Fruit fly (Drosophila melanogaster) whole organism, adult: ENCODE data around the gene CG31089.

Experiments used
- CG11617 ChIP-seq: fragments of 200-800 bp; sonication (Bioruptor generic); optimal IDR thresholded peaks from 2 replicates; lab custom pipeline; 2017; ENCODE audit warnings: mild to moderate bottlenecking, missing biosample characterization, missing genetic modification reagents, missing genetic modification characterization
- CG12768 ChIP-seq: fragments of 200-800 bp; sonication (Bioruptor generic); optimal IDR thresholded peaks from 2 replicates; lab custom pipeline; 2017; ENCODE audit warnings: missing biosample characterization, missing genetic modification characterization, mild to moderate bottlenecking, moderate library complexity, missing genetic modification reagents
- CG14711 ChIP-seq: fragments of 200-800 bp; sonication (Bioruptor generic); optimal IDR thresholded peaks from 2 replicates; lab custom pipeline; 2018; ENCODE audit warnings: missing biosample characterization, mild to moderate bottlenecking, missing genetic modification characterization, moderate library complexity
- CG1620 ChIP-seq: fragments of 200-800 bp; sonication (Bioruptor generic); optimal IDR thresholded peaks from 2 replicates; lab custom pipeline; 2016; ENCODE audit warnings: missing biosample characterization, missing genetic modification characterization
- CG33017 ChIP-seq: fragments of 200-800 bp; sonication (Bioruptor generic); optimal IDR thresholded peaks from 2 replicates; lab custom pipeline; 2018; ENCODE audit warnings: missing biosample characterization, mild to moderate bottlenecking, missing genetic modification characterization, moderate library complexity
- CG5204 ChIP-seq: fragments of 200-800 bp; sonication (Bioruptor generic); optimal IDR thresholded peaks from 2 replicates; lab custom pipeline; 2016; ENCODE audit warnings: missing biosample characterization, missing genetic modification characterization
- CG7045 ChIP-seq: fragments of 200-800 bp; sonication (Bioruptor generic); optimal IDR thresholded peaks from 2 replicates; lab custom pipeline; 2017; ENCODE audit warnings: missing biosample characterization, mild to moderate bottlenecking, missing genetic modification characterization
- CG7101 ChIP-seq: fragments of 200-800 bp; sonication (Bioruptor generic); optimal IDR thresholded peaks from 2 replicates; lab custom pipeline; 2018; ENCODE audit warnings: missing biosample characterization, mild to moderate bottlenecking, missing genetic modification characterization, moderate library complexity
- Clk ChIP-seq: fragments of 200-800 bp; sonication (Bioruptor generic); optimal IDR thresholded peaks from 2 replicates; lab custom pipeline; 2017; ENCODE audit warnings: missing biosample characterization, missing genetic modification characterization
- Crg-1 ChIP-seq: fragments of 200-800 bp; sonication (Bioruptor generic); optimal IDR thresholded peaks from 2 replicates; lab custom pipeline; 2016; ENCODE audit warnings: missing biosample characterization, missing genetic modification characterization
- Hr96 ChIP-seq: fragments of 200-800 bp; sonication (Bioruptor generic); optimal IDR thresholded peaks from 2 replicates; lab custom pipeline; 2016; ENCODE audit warnings: missing biosample characterization, missing genetic modification characterization
- Mnt ChIP-seq: fragments of 200-800 bp; sonication (Bioruptor generic); optimal IDR thresholded peaks from 2 replicates; lab custom pipeline; 2016; ENCODE audit warnings: missing biosample characterization, mild to moderate bottlenecking, missing genetic modification characterization
- bab1 ChIP-seq: fragments of 200-800 bp; sonication (Bioruptor generic); optimal IDR thresholded peaks from 3 replicates; lab custom pipeline; 2019; ENCODE audit warnings: missing biosample characterization, mild to moderate bottlenecking, missing genetic modification characterization, moderate library complexity
- cic ChIP-seq: fragments of 200-800 bp; sonication (Bioruptor generic); optimal IDR thresholded peaks from 2 replicates; lab custom pipeline; 2017; ENCODE audit warnings: missing biosample characterization, mild to moderate bottlenecking, missing genetic modification characterization, moderate library complexity
- cnc ChIP-seq, 2 experiments: fragments of >200 bp; optimal IDR thresholded peaks; 2 replicates each; lab custom pipeline; 2017
- kay ChIP-seq: fragments of 200-800 bp; sonication (Bioruptor generic); peaks from one replicate; lab custom pipeline; 2016; ENCODE audit warnings: missing biosample characterization, missing genetic modification characterization, borderline replicate concordance
- ovo ChIP-seq: fragments of 200-800 bp; sonication (Bioruptor generic); optimal IDR thresholded peaks from 2 replicates; lab custom pipeline; 2016; ENCODE audit warnings: missing biosample characterization, missing genetic modification characterization
- pad ChIP-seq: fragments of 200-800 bp; sonication (Bioruptor generic); optimal IDR thresholded peaks from 3 replicates; lab custom pipeline; 2017; ENCODE audit warnings: missing biosample characterization, missing genetic modification characterization, mild to moderate bottlenecking, moderate library complexity, missing genetic modification reagents
- tj ChIP-seq: fragments of 200-800 bp; sonication (Bioruptor generic); optimal IDR thresholded peaks from 3 replicates; lab custom pipeline; 2017; ENCODE audit warnings: missing biosample characterization, mild to moderate bottlenecking, missing genetic modification characterization, moderate library complexity
- toe ChIP-seq: fragments of 200-800 bp; sonication (Bioruptor generic); optimal IDR thresholded peaks from 2 replicates; lab custom pipeline; 2016; ENCODE audit warnings: missing biosample characterization, missing genetic modification characterization

Gene CG31089

DNA sequence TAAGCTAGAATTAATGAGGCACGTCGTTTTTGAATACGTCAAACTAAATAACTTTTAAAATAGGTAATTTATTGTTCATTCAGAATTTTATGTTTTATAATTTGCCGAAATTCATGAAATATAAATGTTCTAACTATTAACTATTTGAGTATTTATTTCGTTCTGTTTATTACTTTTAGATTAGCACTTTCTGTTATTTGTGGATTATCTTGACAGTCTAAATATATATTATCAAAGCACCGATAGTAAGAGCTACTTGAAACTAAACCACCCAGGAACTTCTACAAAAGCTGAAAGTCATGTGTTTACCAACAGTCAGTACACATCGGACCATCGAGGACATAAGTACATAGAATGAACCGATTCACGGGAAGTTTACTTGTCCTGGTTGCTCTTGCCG is at the start of gene CG31089:
TSS of gene CG31089 (plus strand) at position 301 of the 400 bp plus-strand sequence.
- TF ChIP-seq kay: peak; percentile 21
- TF ChIP-seq CG11617: no peak

DNA sequence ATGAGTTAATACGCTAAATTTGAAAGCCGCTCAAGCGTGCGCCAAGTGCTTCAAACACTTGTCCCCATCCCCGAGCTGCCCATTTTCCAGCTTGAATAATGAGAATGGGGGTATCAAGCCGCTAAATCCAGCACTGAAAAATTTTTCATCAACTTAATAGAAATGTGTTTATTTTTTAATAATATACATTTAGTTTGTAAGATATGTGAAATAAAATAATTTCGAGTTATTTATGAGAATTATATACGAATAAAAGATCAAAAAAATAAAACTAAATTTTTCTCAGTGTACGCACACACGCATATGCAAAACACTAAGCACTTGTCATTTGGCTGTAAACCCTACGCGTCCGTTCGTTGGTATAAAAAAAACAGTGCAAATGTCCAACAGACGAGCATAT is 47.6 kb upstream of the CG31089 start:
- TF ChIP-seq CG7045 (GFP tag; lab: Kevin White, UChicago) (peak; percentile 25), pad (GFP tag; lab: Kevin White, UChicago) (no peak), ovo (GFP tag; lab: Kevin White, UChicago) (no peak), CG33017 (tag; lab: Kevin White, UChicago) (peak; percentile 11)

DNA sequence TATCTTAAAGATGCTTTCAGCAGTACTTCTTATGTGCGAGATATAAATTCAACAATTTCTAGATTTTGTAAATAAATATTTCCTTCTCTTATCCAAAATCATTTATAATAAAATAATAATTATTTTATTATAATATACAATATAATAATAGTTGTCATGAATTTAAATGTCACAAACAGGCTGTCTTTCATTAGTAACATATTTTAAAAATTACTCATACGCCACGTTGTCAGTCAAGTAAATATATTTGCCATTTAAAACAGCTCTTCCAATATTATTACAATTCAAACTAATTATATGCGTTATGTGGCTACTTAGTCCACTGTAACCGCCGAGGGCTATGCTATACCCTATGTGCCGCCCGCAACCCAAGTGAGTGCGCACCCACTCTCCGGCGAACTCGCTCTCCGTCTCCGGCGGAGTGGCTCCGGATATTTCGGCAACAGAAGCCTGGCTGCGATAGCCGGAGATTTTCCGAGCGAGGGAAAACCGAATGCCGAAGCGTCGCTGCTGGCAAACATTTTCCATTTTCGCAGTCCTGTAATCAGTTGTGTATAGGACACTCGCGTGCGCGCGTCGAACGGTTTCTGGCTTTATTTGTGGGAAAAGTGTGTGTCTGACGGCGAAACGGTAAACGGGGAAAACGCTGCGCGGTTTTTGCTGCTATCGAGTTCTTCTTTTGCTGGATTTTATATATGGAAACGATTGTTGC is 46.7 kb upstream of the CG31089 start, which contains the start of gene CG5890:
TSS of gene CG5890 (plus strand) at position 561 of the 712 bp plus-strand sequence.
- TF ChIP-seq CG33017 (tag; lab: Kevin White, UChicago): no peak
- TF ChIP-seq CG12768 (GFP tag; lab: Kevin White, UChicago): peak; percentile 40
- TF ChIP-seq CG7045 (GFP tag; lab: Kevin White, UChicago): peak; percentile 48
- TF ChIP-seq toe (GFP tag; lab: Kevin White, UChicago): peak; percentile 3
- no peak for TF ChIP-seq Crg-1 (GFP tag; lab: Kevin White, UChicago)
- TF ChIP-seq Clk (GFP tag; lab: Kevin White, UChicago): peak; percentile 21
- no peak for TF ChIP-seq CG14711 (tag; lab: Kevin White, UChicago)

DNA sequence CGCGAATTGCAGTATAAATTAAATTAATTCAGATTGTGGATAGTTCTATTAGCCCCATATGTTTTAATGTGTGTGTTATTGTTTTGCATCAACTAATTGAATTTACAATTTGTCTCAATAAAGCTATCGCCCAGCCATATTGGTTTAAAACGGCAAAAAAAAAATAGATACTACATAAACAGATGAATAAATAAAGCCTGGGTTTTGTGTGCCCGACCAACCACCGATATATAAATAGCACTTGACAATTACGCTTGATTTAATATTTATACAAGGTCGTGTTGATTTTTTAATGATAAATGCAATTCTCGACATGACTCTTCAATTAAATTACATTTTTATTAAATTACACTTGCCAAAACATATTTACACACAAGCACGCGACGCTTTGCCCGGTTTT is 32.1 kb upstream of the CG31089 start:
- no peak for TF ChIP-seq toe (GFP tag; lab: Kevin White, UChicago)
- TF ChIP-seq CG7045 (GFP tag; lab: Kevin White, UChicago): no peak
- no peak for TF ChIP-seq CG12768 (GFP tag; lab: Kevin White, UChicago)

DNA sequence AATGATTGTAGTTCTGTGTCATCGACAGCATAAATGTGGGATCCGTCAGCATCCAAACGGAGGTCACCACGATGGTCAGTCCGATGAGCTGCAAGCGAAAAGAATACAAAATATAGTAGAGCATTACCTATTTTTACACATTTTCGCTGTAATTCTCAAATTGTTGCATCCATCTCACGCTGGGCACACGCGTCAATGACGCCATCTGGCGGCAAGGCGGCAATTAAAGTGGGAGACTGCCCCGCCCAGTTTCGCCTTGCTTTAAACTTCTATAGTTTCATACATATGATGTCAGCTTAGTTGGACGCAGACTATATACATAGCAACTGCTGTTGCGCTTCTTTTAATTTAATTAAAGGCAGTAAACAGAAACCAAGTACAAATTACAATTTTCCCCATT is 25.8 kb upstream of the CG31089 start:
- TF ChIP-seq CG1620 (GFP tag; lab: Kevin White, UChicago) (no peak), kay (no peak), ovo (GFP tag; lab: Kevin White, UChicago) (no peak), Hr96 (GFP tag; lab: Kevin White, UChicago) (no peak), CG11617 (no peak), Mnt (GFP tag; lab: Kevin White, UChicago) (no peak), toe (GFP tag; lab: Kevin White, UChicago) (no peak), tj (no peak), CG5204 (GFP tag; lab: Kevin White, UChicago) (no peak), CG12768 (GFP tag; lab: Kevin White, UChicago) (no peak), CG7101 (tag; lab: Kevin White, UChicago) (no peak), cic (GFP tag; lab: Kevin White, UChicago) (no peak), Clk (GFP tag; lab: Kevin White, UChicago) (no peak), CG14711 (tag; lab: Kevin White, UChicago) (no peak), pad (GFP tag; lab: Kevin White, UChicago) (no peak), Crg-1 (GFP tag; lab: Kevin White, UChicago) (no peak)

DNA sequence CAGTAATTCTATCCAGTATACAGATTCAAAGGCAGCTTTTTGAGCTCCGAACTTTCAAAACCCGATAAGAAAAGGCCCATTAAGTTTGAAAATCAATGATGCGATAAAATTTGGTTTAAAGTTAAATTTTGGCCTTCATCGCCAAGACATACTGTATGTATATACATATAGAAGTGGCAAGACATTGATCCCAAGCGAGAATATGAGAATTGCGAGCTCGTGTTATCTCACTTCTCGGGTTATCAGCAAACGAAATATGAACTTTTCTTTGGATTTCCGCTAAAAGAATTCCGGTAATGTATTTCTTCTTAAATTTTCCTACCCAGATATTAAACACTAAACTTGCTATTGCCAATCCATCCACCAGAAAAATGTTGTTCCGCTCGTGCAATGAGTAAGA is 25.4 kb upstream of the CG31089 start:
- TF ChIP-seq kay: peak; percentile 39
- TF ChIP-seq CG5204 (GFP tag; lab: Kevin White, UChicago): no peak

DNA sequence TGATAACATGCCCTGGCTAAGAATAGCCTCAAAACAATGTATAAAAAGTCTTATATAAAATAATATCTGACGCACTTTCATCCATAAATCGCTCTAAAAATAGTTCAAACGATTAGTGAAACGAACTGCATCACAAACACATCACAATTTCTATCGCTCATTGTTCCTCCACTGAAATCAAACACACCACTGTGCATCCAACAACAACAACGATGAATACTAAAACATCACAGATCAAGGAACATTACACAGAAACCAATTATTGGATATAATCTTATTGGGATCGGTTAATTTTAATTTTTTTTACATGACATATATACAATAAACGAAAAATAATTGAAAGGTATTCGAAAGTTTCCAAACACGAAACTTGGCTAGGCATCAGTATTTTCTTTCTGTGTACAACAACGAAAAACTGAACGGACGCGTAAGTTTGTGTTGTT is 23.1 kb upstream of the CG31089 start:
- TF ChIP-seq Hr96 (GFP tag; lab: Kevin White, UChicago): no peak
- TF ChIP-seq cic (GFP tag; lab: Kevin White, UChicago): no peak
- TF ChIP-seq Mnt (GFP tag; lab: Kevin White, UChicago): no peak
- TF ChIP-seq CG33017 (tag; lab: Kevin White, UChicago): no peak
- TF ChIP-seq CG11617: no peak
- no peak for TF ChIP-seq CG12768 (GFP tag; lab: Kevin White, UChicago)
- TF ChIP-seq kay: peak; percentile 54
- TF ChIP-seq Crg-1 (GFP tag; lab: Kevin White, UChicago): no peak
- TF ChIP-seq Clk (GFP tag; lab: Kevin White, UChicago): no peak
- no peak for TF ChIP-seq CG7045 (GFP tag; lab: Kevin White, UChicago)
- no peak for TF ChIP-seq ovo (GFP tag; lab: Kevin White, UChicago)
- no peak for TF ChIP-seq tj
- no peak for TF ChIP-seq pad (GFP tag; lab: Kevin White, UChicago)
- TF ChIP-seq bab1 (GFP tag; lab: Kevin White, UChicago): no peak
- peak; percentile 37 for TF ChIP-seq CG14711 (tag; lab: Kevin White, UChicago)
- TF ChIP-seq CG1620 (GFP tag; lab: Kevin White, UChicago): no peak
- peak; percentile 10 for TF ChIP-seq toe (GFP tag; lab: Kevin White, UChicago)
- no peak for TF ChIP-seq CG7101 (tag; lab: Kevin White, UChicago)
- no peak for TF ChIP-seq CG5204 (GFP tag; lab: Kevin White, UChicago)
- TF ChIP-seq cnc (optimal IDR thresholded peaks at IDR 0.05; lab: Kevin White, UChicago): no peak
